1 worm cellular context compared by ENCODE assay signal in genomic region chrIV:12334708-12335107, ce11.
A peak's percentile ranks its signal among the peaks of the same experiment; 100 is the strongest.
TF ChIP-seq lines count a peak whose summit lies in the region.

No protein-coding gene starts in this region.

TF ChIP-seq in whole organism, L1 larva, 84 proteins besides CTCF, POLR2A, EP300 and RAD21 (continued from another document):
- no peak for TF ChIP-seq lir-3 (tag; optimal IDR thresholded peaks at IDR 0.05; lab: Kevin White, UChicago; ENCODE audit: poor library complexity)
- TF ChIP-seq nhr-11 (tag; optimal IDR thresholded peaks at IDR 0.05; lab: Kevin White, UChicago) = no peak
- no peak for TF ChIP-seq nhr-76 (tag; optimal IDR thresholded peaks at IDR 0.05; lab: Kevin White, UChicago)
- TF ChIP-seq ceh-63 (GFP tag; optimal IDR thresholded peaks at IDR 0.05; lab: Kevin White, UChicago) = no peak
- TF ChIP-seq nhr-71 (tag; optimal IDR thresholded peaks at IDR 0.05; lab: Kevin White, UChicago) = peak; percentile 21
- no peak for TF ChIP-seq unc-86 (tag; optimal IDR thresholded peaks at IDR 0.05; lab: Kevin White, UChicago)
- TF ChIP-seq ceh-88 (GFP tag; IDR thresholded peaks at IDR 0.05; lab: Robert Waterston, UW) = no peak
- TF ChIP-seq zip-4 (GFP tag; optimal IDR thresholded peaks at IDR 0.05; lab: Kevin White, UChicago) = no peak
- TF ChIP-seq nhr-19 (GFP tag; conservative IDR thresholded peaks at IDR 0.05; lab: Robert Waterston, UW) = no peak
- TF ChIP-seq nhr-12 (tag; optimal IDR thresholded peaks at IDR 0.05; lab: Kevin White, UChicago) = no peak
- no peak for TF ChIP-seq fkh-4 (tag; optimal IDR thresholded peaks at IDR 0.05; lab: Kevin White, UChicago; ENCODE audit: borderline replicate concordance)
- TF ChIP-seq ces-1 (GFP tag; optimal IDR thresholded peaks at IDR 0.05; lab: Kevin White, UChicago) = no peak
- TF ChIP-seq rnt-1 (tag; optimal IDR thresholded peaks at IDR 0.05; lab: Kevin White, UChicago) = peak; percentile 26
- TF ChIP-seq ceh-82 (tag; optimal IDR thresholded peaks at IDR 0.05; lab: Kevin White, UChicago) = no peak
- no peak for TF ChIP-seq unc-30 (tag; optimal IDR thresholded peaks at IDR 0.05; lab: Kevin White, UChicago)
- TF ChIP-seq sptf-1 (tag; optimal IDR thresholded peaks at IDR 0.05; lab: Kevin White, UChicago) = no peak
- no peak for TF ChIP-seq nhr-28 (tag; optimal IDR thresholded peaks at IDR 0.05; lab: Kevin White, UChicago)
- TF ChIP-seq mef-2 (tag; optimal IDR thresholded peaks at IDR 0.05; lab: Kevin White, UChicago) = no peak
- peak; percentile 3 for TF ChIP-seq swsn-7 (tag; optimal IDR thresholded peaks at IDR 0.05; lab: Kevin White, UChicago)
- no peak for TF ChIP-seq aly-2 (tag; optimal IDR thresholded peaks at IDR 0.05; lab: Kevin White, UChicago)
- TF ChIP-seq tbx-2 (tag; optimal IDR thresholded peaks at IDR 0.05; lab: Kevin White, UChicago) = no peak
- no peak for TF ChIP-seq nhr-237 (tag; optimal IDR thresholded peaks at IDR 0.05; lab: Kevin White, UChicago)
- TF ChIP-seq skn-1 (tag; optimal IDR thresholded peaks at IDR 0.05; lab: Kevin White, UChicago) = no peak
- TF ChIP-seq lin-35 (GFP tag; optimal IDR thresholded peaks at IDR 0.05; lab: Kevin White, UChicago) = peak; percentile 74 to 82
- TF ChIP-seq lin-15B (tag; optimal IDR thresholded peaks at IDR 0.05; lab: Kevin White, UChicago) = no peak
- no peak for TF ChIP-seq sup-37 (GFP tag; optimal IDR thresholded peaks at IDR 0.05; lab: Kevin White, UChicago)
- no peak for TF ChIP-seq ceh-90 (tag; optimal IDR thresholded peaks at IDR 0.05; lab: Kevin White, UChicago)
- TF ChIP-seq irx-1 (tag; optimal IDR thresholded peaks at IDR 0.05; lab: Kevin White, UChicago) = no peak
- TF ChIP-seq mep-1 (tag; optimal IDR thresholded peaks at IDR 0.05; lab: Kevin White, UChicago) = peak; percentile 19
- no peak for TF ChIP-seq snpc-4 (tag; optimal IDR thresholded peaks at IDR 0.05; lab: Kevin White, UChicago)
- TF ChIP-seq alr-1 (tag; optimal IDR thresholded peaks at IDR 0.05; lab: Kevin White, UChicago; ENCODE audit: borderline replicate concordance) = no peak
- no peak for TF ChIP-seq ceh-8 (GFP tag; optimal IDR thresholded peaks at IDR 0.05; lab: Kevin White, UChicago)
- TF ChIP-seq tlp-1 (tag; optimal IDR thresholded peaks at IDR 0.05; lab: Kevin White, UChicago) = no peak
- no peak for TF ChIP-seq ztf-11 (tag; optimal IDR thresholded peaks at IDR 0.05; lab: Kevin White, UChicago)
- TF ChIP-seq grh-1 (GFP tag; IDR thresholded peaks at IDR 0.05; lab: Robert Waterston, UW) = no peak
- no peak for TF ChIP-seq ztf-4 (tag; optimal IDR thresholded peaks at IDR 0.05; lab: Kevin White, UChicago)
- no peak for TF ChIP-seq elt-2 (tag; optimal IDR thresholded peaks at IDR 0.05; lab: Kevin White, UChicago)
- no peak for TF ChIP-seq C34B4.2 (tag; optimal IDR thresholded peaks at IDR 0.05; lab: Kevin White, UChicago)
- TF ChIP-seq nhr-47 (tag; optimal IDR thresholded peaks at IDR 0.05; lab: Kevin White, UChicago) = peak; percentile 24
- no peak for TF ChIP-seq vab-15 (tag; optimal IDR thresholded peaks at IDR 0.05; lab: Kevin White, UChicago)
- no peak for TF ChIP-seq nhr-77 (tag; optimal IDR thresholded peaks at IDR 0.05; lab: Kevin White, UChicago)
- TF ChIP-seq mdl-1 (tag; optimal IDR thresholded peaks at IDR 0.05; lab: Kevin White, UChicago) = no peak
- no peak for TF ChIP-seq pax-3 (tag; optimal IDR thresholded peaks at IDR 0.05; lab: Kevin White, UChicago)
- TF ChIP-seq nhr-85 (tag; lab: Kevin White, UChicago) = no peak
- TF ChIP-seq fkh-8 (tag; optimal IDR thresholded peaks at IDR 0.05; lab: Kevin White, UChicago) = no peak
- no peak for TF ChIP-seq pag-3 (tag; optimal IDR thresholded peaks at IDR 0.05; lab: Kevin White, UChicago; ENCODE audit: borderline replicate concordance, insufficient read depth)
- TF ChIP-seq C04F5.9 (tag; optimal IDR thresholded peaks at IDR 0.05; lab: Kevin White, UChicago) = no peak
- TF ChIP-seq efl-3 (GFP tag; optimal IDR thresholded peaks at IDR 0.05; lab: Kevin White, UChicago) = no peak
- TF ChIP-seq pqm-1 (tag; optimal IDR thresholded peaks at IDR 0.05; lab: Kevin White, UChicago) = no peak
- no peak for TF ChIP-seq ets-5 (GFP tag; IDR thresholded peaks at IDR 0.05; lab: Robert Waterston, UW)
- TF ChIP-seq xbp-1 (tag; optimal IDR thresholded peaks at IDR 0.05; lab: Kevin White, UChicago) = no peak
- TF ChIP-seq egl-27 (tag; optimal IDR thresholded peaks at IDR 0.05; lab: Kevin White, UChicago) = no peak
- TF ChIP-seq lsy-2 (tag; optimal IDR thresholded peaks at IDR 0.05; lab: Kevin White, UChicago) = peak; percentile 25 to 43
- TF ChIP-seq fkh-10 (GFP tag; optimal IDR thresholded peaks at IDR 0.05; lab: Kevin White, UChicago) = no peak
- TF ChIP-seq fos-1 (tag; optimal IDR thresholded peaks at IDR 0.05; lab: Kevin White, UChicago) = no peak
- TF ChIP-seq efl-1 (optimal IDR thresholded peaks at IDR 0.05; lab: Kevin White, UChicago) = peak; percentile 73 to 81
- peak; percentile 84 to 98 for TF ChIP-seq efl-1 (GFP tag; optimal IDR thresholded peaks at IDR 0.05 in 1 of 2; lab: Kevin White, UChicago)
- TF ChIP-seq ama-1 (optimal IDR thresholded peaks at IDR 0.05; lab: Kevin White, UChicago) = no peak
- TF ChIP-seq lin-39 (tag; optimal IDR thresholded peaks at IDR 0.05; lab: Kevin White, UChicago) = no peak
- TF ChIP-seq hlh-4 (tag; optimal IDR thresholded peaks at IDR 0.05; lab: Kevin White, UChicago) = no peak
- no peak for TF ChIP-seq sox-4 (tag; optimal IDR thresholded peaks at IDR 0.05; lab: Kevin White, UChicago)
- TF ChIP-seq F16B12.6 (tag; optimal IDR thresholded peaks at IDR 0.05; lab: Kevin White, UChicago) = peak; percentile 80
- TF ChIP-seq C16A3.4 (tag; optimal IDR thresholded peaks at IDR 0.05; lab: Kevin White, UChicago) = no peak
- no peak for TF ChIP-seq nhr-20 (tag; optimal IDR thresholded peaks at IDR 0.05; lab: Kevin White, UChicago)
